Worm (Caenorhabditis elegans): ENCODE results near the gene C26E1.2.

ce11 chrV:13285284-13285683, 19.7 kb upstream of the C26E1.2 start:
- TF ChIP-seq hrde-1 (tag; optimal IDR thresholded peaks at IDR 0.05; ENCODE audit: borderline replicate concordance) (no peak), lin-26 (GFP tag; IDR thresholded peaks at IDR 0.05) (no peak), nfya-1 (tag; optimal IDR thresholded peaks at IDR 0.05; ENCODE audit: borderline replicate concordance, insufficient read depth) (no peak), pha-4 (tag; optimal IDR thresholded peaks at IDR 0.05) (no peak), nhr-80 (tag; optimal IDR thresholded peaks at IDR 0.05) (no peak), xnd-1 (tag; optimal IDR thresholded peaks at IDR 0.05) (no peak), F52B5.7 (tag; optimal IDR thresholded peaks at IDR 0.05) (no peak), ama-1 (optimal IDR thresholded peaks at IDR 0.05) (no peak), ama-1 (GFP tag; optimal IDR thresholded peaks at IDR 0.05) (no peak), cebp-2 (GFP tag; IDR thresholded peaks at IDR 0.05) (no peak), let-607 (tag; optimal IDR thresholded peaks at IDR 0.05) (no peak), lag-1 (GFP tag; IDR thresholded peaks at IDR 0.05) (no peak), madf-10 (tag; optimal IDR thresholded peaks at IDR 0.05) (no peak), sptf-2 (GFP tag; optimal IDR thresholded peaks at IDR 0.05) (no peak)
